Fruit fly (Drosophila melanogaster): ENCODE results near the gene Amnionless.

Gene Amnionless

dm6 chr2L:306188-306927 lies 17.4 kb upstream of the Amnionless start (continued):
- no peak; the same call in 1 of the 2 replicates for TF ChIP-seq MBD-R2 (GFP tag; IDR thresholded peaks at IDR 0.05)
- no peak for TF ChIP-seq gt (GFP tag; IDR thresholded peaks at IDR 0.05)
- TF ChIP-seq Lim3 (GFP tag; IDR thresholded peaks at IDR 0.05) = no peak
- TF ChIP-seq CG33213 (GFP tag; optimal IDR thresholded peaks at IDR 0.05) = no peak
- TF ChIP-seq CG10209 (GFP tag; optimal IDR thresholded peaks at IDR 0.05) = no peak
- TF ChIP-seq sens-2 (GFP tag; IDR thresholded peaks at IDR 0.05) = 0 out of 2 replicates have a peak, but pooled peaks have one; percentile 13
- TF ChIP-seq HmgZ (tag; optimal IDR thresholded peaks at IDR 0.05) = no peak
- TF ChIP-seq CG30020 (tag; optimal IDR thresholded peaks at IDR 0.05) = no peak
- no peak for TF ChIP-seq D (optimal IDR thresholded peaks at IDR 0.05)
- TF ChIP-seq D (GFP tag; optimal IDR thresholded peaks at IDR 0.05) = no peak
- peak; percentile 67 for TF ChIP-seq grn (GFP tag; optimal IDR thresholded peaks at IDR 0.05)
- peak; percentile 18 for TF ChIP-seq cg (GFP tag; optimal IDR thresholded peaks at IDR 0.05)
- no peak for TF ChIP-seq CG4707 (GFP tag; optimal IDR thresholded peaks at IDR 0.05)
- no peak for TF ChIP-seq phol (tag; optimal IDR thresholded peaks at IDR 0.05)
- TF ChIP-seq CG12769 (tag; optimal IDR thresholded peaks at IDR 0.05) = peak; percentile 55
- no peak for TF ChIP-seq CG13296 (GFP tag; optimal IDR thresholded peaks at IDR 0.05)
- no peak for TF ChIP-seq NC2α (GFP tag; optimal IDR thresholded peaks at IDR 0.05)
- TF ChIP-seq gsb-n (tag; optimal IDR thresholded peaks at IDR 0.05) = no peak
- peak; percentile 23 for TF ChIP-seq slbo (GFP tag; IDR thresholded peaks at IDR 0.05)
- peak; percentile 92 for TF ChIP-seq crol (GFP tag; IDR thresholded peaks at IDR 0.05)
- TF ChIP-seq disco-r (GFP tag; optimal IDR thresholded peaks at IDR 0.05) = no peak
- TF ChIP-seq CG30431 (GFP tag; optimal IDR thresholded peaks at IDR 0.05) = no peak
- no peak for TF ChIP-seq tx (GFP tag; optimal IDR thresholded peaks at IDR 0.05)
- TF ChIP-seq Adf1 (GFP tag; IDR thresholded peaks at IDR 0.05) = no peak
- no peak for TF ChIP-seq Gsc (GFP tag; IDR thresholded peaks at IDR 0.05)
- TF ChIP-seq lola (GFP tag; optimal IDR thresholded peaks at IDR 0.05) = no peak
- no peak for TF ChIP-seq mld (GFP tag; IDR thresholded peaks at IDR 0.05; ENCODE audit: partially characterized antibody)
- TF ChIP-seq bigmax (GFP tag; optimal IDR thresholded peaks at IDR 0.05) = no peak
- no peak for TF ChIP-seq emc (GFP tag; optimal IDR thresholded peaks at IDR 0.05)
- TF ChIP-seq kah (GFP tag; optimal IDR thresholded peaks at IDR 0.05) = no peak
- no peak for TF ChIP-seq CG7556 (GFP tag; optimal IDR thresholded peaks at IDR 0.05)
- TF ChIP-seq CG12219 (GFP tag; optimal IDR thresholded peaks at IDR 0.05) = no peak
- TF ChIP-seq B-H2 (GFP tag; optimal IDR thresholded peaks at IDR 0.05) = no peak
- no peak for TF ChIP-seq tup (GFP tag; optimal IDR thresholded peaks at IDR 0.05)
- no peak for TF ChIP-seq ewg (GFP tag; optimal IDR thresholded peaks at IDR 0.05)
- TF ChIP-seq amos (GFP tag; IDR thresholded peaks at IDR 0.05; ENCODE audit: partially characterized antibody) = no peak
- TF ChIP-seq onecut (GFP tag; IDR thresholded peaks at IDR 0.05) = no peak
- no peak for TF ChIP-seq CG13287 (GFP tag; IDR thresholded peaks at IDR 0.05; ENCODE audit: partially characterized antibody)
- TF ChIP-seq Xbp1 (GFP tag; optimal IDR thresholded peaks at IDR 0.05) = no peak
- no peak for TF ChIP-seq CG10267 (tag; optimal IDR thresholded peaks at IDR 0.05)
- TF ChIP-seq CG2199 (GFP tag; IDR thresholded peaks at IDR 0.05) = 0 out of 3 replicates have a peak, but pooled peaks have one; percentile 17
- TF ChIP-seq CG18011 (GFP tag; optimal IDR thresholded peaks at IDR 0.05) = no peak
- TF ChIP-seq Tbp (GFP tag; optimal IDR thresholded peaks at IDR 0.05) = no peak
- no peak for TF ChIP-seq aop (GFP tag; IDR thresholded peaks at IDR 0.05)
- TF ChIP-seq jumu (GFP tag; optimal IDR thresholded peaks at IDR 0.05) = no peak
- TF ChIP-seq sc (optimal IDR thresholded peaks at IDR 0.05) = no peak
- TF ChIP-seq sc (GFP tag; optimal IDR thresholded peaks at IDR 0.05) = no peak
- no peak for TF ChIP-seq CG12071 (GFP tag; optimal IDR thresholded peaks at IDR 0.05)
- peak; percentile 79; the same call in 1 of the 4 replicates for TF ChIP-seq chinmo (GFP tag; IDR thresholded peaks at IDR 0.05; ENCODE audit: partially characterized antibody)
